Worm (Caenorhabditis elegans): ENCODE results near the gene grl-5.
A peak's percentile ranks its signal among the peaks of the same experiment; 100 is the strongest.

grl-5 gene

DNA sequence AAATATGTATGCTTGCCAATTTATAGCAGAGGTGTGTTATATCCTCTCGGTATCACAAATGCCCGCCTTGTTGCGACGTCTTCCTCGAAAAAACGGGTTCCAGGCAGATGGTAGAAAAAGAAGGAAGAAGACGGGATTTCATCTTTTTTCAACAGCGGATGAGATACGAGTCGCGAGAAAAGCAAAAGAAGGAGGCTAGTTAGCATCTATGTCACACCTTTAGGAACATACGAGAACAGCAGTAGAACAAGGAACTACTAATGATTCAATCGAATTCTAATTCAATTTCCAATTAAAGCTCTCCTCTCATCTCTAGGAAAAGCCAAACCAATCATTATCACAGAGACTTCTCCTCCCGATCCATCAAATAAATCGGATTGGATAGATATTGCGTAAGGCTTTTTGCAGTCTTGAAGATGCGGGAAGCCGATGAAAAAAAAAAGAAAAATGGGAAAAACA, at the start of gene grl-5:
Gene grl-5 (minus strand): TSS at position 51 of the 459 bp plus-strand sequence.
- TF ChIP-seq T22C8.4 (GFP tag; IDR thresholded peaks at IDR 0.05) (no peak), med-1 (GFP tag; optimal IDR thresholded peaks at IDR 0.05; ENCODE audit: insufficient read depth) (no peak), ztf-29 (GFP tag; IDR thresholded peaks at IDR 0.05) (no peak), ref-1 (GFP tag; conservative IDR thresholded peaks at IDR 0.05) (no peak), tab-1 (GFP tag; IDR thresholded peaks at IDR 0.05) (no peak), flt-1 (GFP tag; IDR thresholded peaks at IDR 0.05) (no peak), ztf-23 (GFP tag; IDR thresholded peaks at IDR 0.05) (no peak), cog-1 (tag; optimal IDR thresholded peaks at IDR 0.05) (no peak), klf-2 (GFP tag; conservative IDR thresholded peaks at IDR 0.05) (no peak)

DNA sequence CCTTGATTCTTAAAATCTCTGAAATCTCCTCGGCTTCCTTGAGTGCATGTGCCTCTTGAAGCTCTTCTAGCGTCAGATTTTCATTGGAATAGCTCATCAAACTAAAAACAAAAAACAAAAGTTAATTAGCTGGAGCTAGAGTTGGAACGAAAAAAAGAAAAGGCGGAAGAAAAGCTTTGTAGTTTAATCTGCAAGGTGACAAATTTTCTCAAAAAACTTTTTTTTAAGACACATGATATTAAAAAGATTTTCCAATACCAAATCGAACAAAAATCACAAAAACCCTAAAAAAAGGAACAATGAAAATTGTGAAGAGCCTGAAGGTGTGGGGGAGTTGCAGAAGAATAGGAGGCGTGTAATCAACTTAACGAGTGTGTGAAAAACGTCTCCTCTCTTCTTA, 40.2 kb upstream of the grl-5 start, which contains the start of gene gnrr-5:
Gene gnrr-5 (minus strand): TSS at position 101 of the 400 bp plus-strand sequence.
- no peak for TF ChIP-seq tab-1 (GFP tag; IDR thresholded peaks at IDR 0.05)
- no peak for TF ChIP-seq T22C8.4 (GFP tag; IDR thresholded peaks at IDR 0.05)
- TF ChIP-seq ztf-23 (GFP tag; IDR thresholded peaks at IDR 0.05): no peak
- no peak for TF ChIP-seq flt-1 (GFP tag; IDR thresholded peaks at IDR 0.05)

DNA sequence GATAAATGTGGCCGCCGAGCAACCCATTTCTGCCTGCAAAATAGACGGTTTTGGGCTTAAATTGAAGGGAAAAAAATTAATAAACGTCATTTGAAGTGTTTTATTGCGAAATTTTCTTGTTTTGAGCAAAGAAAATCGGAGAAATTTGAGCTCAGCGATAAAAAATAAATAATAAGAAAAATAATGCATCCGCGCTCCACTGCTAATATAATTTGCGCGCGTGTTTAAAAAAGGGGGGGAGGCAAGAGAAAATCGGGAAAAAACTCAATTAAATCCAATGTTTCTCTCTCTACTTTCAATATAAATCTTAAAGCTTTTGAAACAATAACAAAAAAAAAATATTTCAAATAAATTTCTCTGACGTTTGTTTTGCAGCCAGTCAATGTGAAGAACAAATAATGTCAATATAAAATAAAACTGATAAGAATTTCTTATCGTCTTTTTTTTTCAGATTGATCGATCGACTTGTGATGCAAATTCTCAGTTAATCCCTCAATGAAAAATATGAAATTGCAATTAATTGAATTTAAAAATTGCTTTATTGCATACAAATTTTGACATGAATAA, 36.1 kb upstream of the grl-5 start, which contains the start of gene rft-2:
Gene rft-2 (minus strand): TSS at position 41 of the 567 bp plus-strand sequence.
- TF ChIP-seq med-1 (GFP tag; optimal IDR thresholded peaks at IDR 0.05; ENCODE audit: insufficient read depth): no peak
- TF ChIP-seq flt-1 (GFP tag; IDR thresholded peaks at IDR 0.05): no peak
- no peak for TF ChIP-seq ref-1 (GFP tag; conservative IDR thresholded peaks at IDR 0.05)
- no peak for TF ChIP-seq ztf-23 (GFP tag; IDR thresholded peaks at IDR 0.05)
- no peak for TF ChIP-seq ztf-29 (GFP tag; IDR thresholded peaks at IDR 0.05)
- no peak for TF ChIP-seq klf-2 (GFP tag; conservative IDR thresholded peaks at IDR 0.05)
- TF ChIP-seq tab-1 (GFP tag; IDR thresholded peaks at IDR 0.05): no peak
- no peak for TF ChIP-seq cog-1 (tag; optimal IDR thresholded peaks at IDR 0.05)
- TF ChIP-seq T22C8.4 (GFP tag; IDR thresholded peaks at IDR 0.05): no peak

DNA sequence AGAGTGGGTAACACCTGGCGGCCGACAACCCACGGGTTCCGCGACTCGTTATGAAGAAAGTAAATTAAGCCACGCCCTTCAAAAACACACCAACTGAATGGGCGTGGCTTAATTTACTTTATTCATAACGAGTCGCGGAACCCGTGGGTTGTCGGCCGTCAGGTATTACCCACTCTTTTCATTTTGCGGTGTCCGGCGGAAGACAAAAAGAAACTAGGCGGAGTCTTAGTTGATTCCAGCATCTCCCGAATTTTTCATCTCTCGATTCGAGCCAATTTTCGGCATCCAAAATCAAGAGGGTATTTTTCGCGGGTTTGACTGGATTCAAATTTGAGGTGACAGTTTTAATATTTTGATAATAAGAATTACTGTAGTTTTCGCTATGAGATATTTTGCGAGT, 33.2 kb upstream of the grl-5 start:
- TF ChIP-seq flt-1 (GFP tag; IDR thresholded peaks at IDR 0.05) (no peak), tab-1 (GFP tag; IDR thresholded peaks at IDR 0.05) (no peak), klf-2 (GFP tag; conservative IDR thresholded peaks at IDR 0.05) (no peak), cog-1 (tag; optimal IDR thresholded peaks at IDR 0.05) (no peak), med-1 (GFP tag; optimal IDR thresholded peaks at IDR 0.05; ENCODE audit: insufficient read depth) (no peak), ztf-29 (GFP tag; IDR thresholded peaks at IDR 0.05) (no peak), ref-1 (GFP tag; conservative IDR thresholded peaks at IDR 0.05) (no peak), ztf-23 (GFP tag; IDR thresholded peaks at IDR 0.05) (no peak), T22C8.4 (GFP tag; IDR thresholded peaks at IDR 0.05) (no peak)

DNA sequence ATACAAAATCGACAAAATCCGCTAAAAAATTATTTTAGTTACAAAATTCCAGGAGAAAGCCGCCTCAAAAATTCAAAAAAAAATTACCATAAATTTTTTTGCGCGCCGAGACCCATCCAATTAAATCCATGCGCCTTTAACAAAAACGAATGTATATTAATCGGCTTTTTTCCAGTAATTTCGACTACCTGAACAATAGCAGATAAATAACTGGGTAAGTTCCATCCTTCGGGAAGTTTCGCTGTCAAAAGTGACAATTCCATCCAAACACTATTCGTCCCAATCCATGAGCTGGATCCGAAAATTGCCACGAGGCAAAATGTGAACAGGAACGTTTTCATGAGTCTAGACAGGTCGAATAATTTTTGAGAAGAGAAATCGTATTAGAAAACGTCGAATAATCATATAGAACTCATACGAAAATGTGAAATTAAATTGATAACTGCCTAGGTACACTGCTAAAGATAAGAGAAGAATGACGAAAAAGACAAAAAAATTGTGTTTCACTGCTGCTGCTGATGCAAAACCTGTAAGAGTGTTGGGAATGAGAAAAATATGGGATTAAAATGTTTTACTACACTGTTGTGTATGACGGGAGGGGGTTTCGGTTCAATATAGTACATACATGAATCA, 28.4 kb upstream of the grl-5 start, which contains the start of gene rft-1:
Gene rft-1 (minus strand): TSS at position 475 of the 633 bp plus-strand sequence.
- TF ChIP-seq flt-1 (GFP tag; IDR thresholded peaks at IDR 0.05) (no peak), klf-2 (GFP tag; conservative IDR thresholded peaks at IDR 0.05) (no peak), cog-1 (tag; optimal IDR thresholded peaks at IDR 0.05) (no peak), T22C8.4 (GFP tag; IDR thresholded peaks at IDR 0.05) (no peak), med-1 (GFP tag; optimal IDR thresholded peaks at IDR 0.05; ENCODE audit: insufficient read depth) (no peak), ztf-29 (GFP tag; IDR thresholded peaks at IDR 0.05) (no peak), ref-1 (GFP tag; conservative IDR thresholded peaks at IDR 0.05) (no peak), ztf-23 (GFP tag; IDR thresholded peaks at IDR 0.05) (no peak), tab-1 (GFP tag; IDR thresholded peaks at IDR 0.05) (no peak)

DNA sequence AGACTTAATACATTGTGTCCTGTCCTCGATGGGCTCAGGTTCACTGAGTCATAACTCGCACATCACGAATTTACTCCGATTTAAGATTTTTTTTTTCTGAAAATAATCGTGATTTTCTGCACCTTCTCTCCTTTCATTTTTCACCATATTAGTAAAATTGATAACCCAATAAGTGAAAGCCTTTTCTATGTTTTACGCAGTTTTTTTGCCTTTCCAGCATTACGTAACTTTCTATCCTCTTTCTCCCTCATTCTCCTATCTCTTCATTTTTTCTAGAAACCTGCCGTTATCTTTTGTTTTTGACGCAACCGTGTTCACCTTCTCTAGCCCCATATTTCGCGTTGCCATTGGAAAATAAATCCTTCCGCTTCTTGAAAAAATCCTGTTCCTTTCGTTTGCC, 22.8 kb upstream of the grl-5 start:
- TF ChIP-seq cog-1 (tag; optimal IDR thresholded peaks at IDR 0.05) (no peak), med-1 (GFP tag; optimal IDR thresholded peaks at IDR 0.05; ENCODE audit: insufficient read depth) (no peak), ztf-29 (GFP tag; IDR thresholded peaks at IDR 0.05) (no peak), ztf-23 (GFP tag; IDR thresholded peaks at IDR 0.05) (no peak), klf-2 (GFP tag; conservative IDR thresholded peaks at IDR 0.05) (no peak), tab-1 (GFP tag; IDR thresholded peaks at IDR 0.05) (no peak), ref-1 (GFP tag; conservative IDR thresholded peaks at IDR 0.05) (no peak), T22C8.4 (GFP tag; IDR thresholded peaks at IDR 0.05) (no peak), flt-1 (GFP tag; IDR thresholded peaks at IDR 0.05) (no peak)

DNA sequence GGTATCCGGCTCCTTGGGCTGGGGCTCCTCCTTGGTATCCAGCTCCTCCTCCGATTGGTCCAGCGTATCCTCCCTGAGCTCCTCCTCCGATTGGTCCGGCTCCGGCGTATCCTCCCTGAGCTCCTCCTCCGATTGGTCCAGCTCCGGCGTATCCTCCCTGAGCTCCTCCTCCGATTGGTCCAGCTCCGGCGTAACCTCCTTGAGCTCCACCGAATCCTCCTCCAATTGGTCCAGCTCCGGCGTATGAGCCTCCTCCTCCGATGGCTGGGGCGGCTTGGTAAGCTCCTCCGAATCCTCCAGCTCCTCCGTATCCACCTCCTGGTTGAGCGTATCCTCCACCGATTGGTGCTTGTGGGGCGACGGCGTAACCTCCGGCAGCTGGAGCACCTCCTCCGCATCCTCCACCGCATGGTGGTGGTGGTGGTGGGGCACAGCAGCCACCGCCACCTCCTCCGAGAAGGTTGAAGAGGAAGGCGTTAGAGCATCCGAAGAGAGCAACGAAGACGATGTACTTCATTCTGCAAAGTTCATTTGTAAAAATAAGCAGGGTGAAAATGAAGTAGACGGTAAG, 21.0 kb upstream of the grl-5 start, which contains the start of gene Y47D7A.13:
Gene Y47D7A.13 (minus strand): TSS at position 517 of the 571 bp plus-strand sequence.
- no peak for TF ChIP-seq tab-1 (GFP tag; IDR thresholded peaks at IDR 0.05)
- no peak for TF ChIP-seq flt-1 (GFP tag; IDR thresholded peaks at IDR 0.05)
- no peak for TF ChIP-seq med-1 (GFP tag; optimal IDR thresholded peaks at IDR 0.05; ENCODE audit: insufficient read depth)
- TF ChIP-seq cog-1 (tag; optimal IDR thresholded peaks at IDR 0.05): no peak
- no peak for TF ChIP-seq klf-2 (GFP tag; conservative IDR thresholded peaks at IDR 0.05)
- TF ChIP-seq ref-1 (GFP tag; conservative IDR thresholded peaks at IDR 0.05): no peak
- TF ChIP-seq T22C8.4 (GFP tag; IDR thresholded peaks at IDR 0.05): no peak
- TF ChIP-seq ztf-23 (GFP tag; IDR thresholded peaks at IDR 0.05): no peak
- no peak for TF ChIP-seq ztf-29 (GFP tag; IDR thresholded peaks at IDR 0.05)

DNA sequence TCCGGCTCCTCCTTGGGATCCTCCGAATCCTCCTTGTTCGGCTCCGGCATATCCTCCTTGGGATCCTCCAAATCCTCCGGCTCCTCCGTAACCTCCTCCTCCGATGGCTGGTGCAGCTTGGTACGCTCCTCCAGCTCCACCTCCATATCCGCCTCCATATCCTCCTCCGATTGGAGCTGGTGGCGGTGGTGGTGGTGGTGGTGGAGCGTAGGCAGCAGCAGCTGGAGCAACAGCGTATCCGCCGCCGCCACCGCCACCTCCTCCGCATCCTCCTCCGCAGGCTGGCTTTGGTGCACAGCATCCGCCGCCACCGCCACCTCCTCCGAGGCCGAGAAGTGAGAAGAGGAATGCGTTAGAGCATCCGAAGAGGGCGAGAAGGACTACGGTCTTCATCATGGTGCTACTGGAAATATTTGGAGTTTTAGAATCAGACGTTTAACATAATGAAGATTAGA, 18.3 kb upstream of the grl-5 start, which contains the start of gene Y47D7A.15:
Gene Y47D7A.15 (minus strand): TSS at position 405 of the 455 bp plus-strand sequence.
- TF ChIP-seq ztf-23 (GFP tag; IDR thresholded peaks at IDR 0.05) (no peak), cog-1 (tag; optimal IDR thresholded peaks at IDR 0.05) (no peak), tab-1 (GFP tag; IDR thresholded peaks at IDR 0.05) (no peak), ref-1 (GFP tag; conservative IDR thresholded peaks at IDR 0.05) (no peak), flt-1 (GFP tag; IDR thresholded peaks at IDR 0.05) (0 out of 2 replicates have a peak, but pooled peaks have one; percentile 39)

DNA sequence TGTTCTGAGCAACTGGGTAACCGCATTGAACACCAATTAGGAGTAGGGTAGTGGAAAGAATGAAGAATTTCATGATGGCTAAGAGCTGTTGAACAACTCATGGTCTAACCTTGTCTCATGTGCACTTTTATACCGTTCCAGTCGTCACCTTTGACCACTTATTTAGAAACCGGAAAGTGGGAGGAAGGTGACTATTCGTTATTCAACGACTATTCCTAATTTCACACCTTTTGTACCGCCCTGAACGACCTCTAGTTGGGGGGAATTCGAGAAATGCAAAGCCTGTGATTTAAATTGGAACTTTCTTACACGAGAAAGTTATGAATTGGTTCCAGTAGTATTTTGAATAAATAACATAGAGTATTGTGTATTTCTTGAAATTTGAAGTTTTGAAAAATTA, 15.1 kb upstream of the grl-5 start, which contains the start of gene Y47D7A.12:
Gene Y47D7A.12 (minus strand): TSS at position 101 of the 400 bp plus-strand sequence.
- no peak for TF ChIP-seq klf-2 (GFP tag; conservative IDR thresholded peaks at IDR 0.05)
- TF ChIP-seq tab-1 (GFP tag; IDR thresholded peaks at IDR 0.05): no peak
- TF ChIP-seq flt-1 (GFP tag; IDR thresholded peaks at IDR 0.05): no peak
- TF ChIP-seq ref-1 (GFP tag; conservative IDR thresholded peaks at IDR 0.05): no peak
- TF ChIP-seq med-1 (GFP tag; optimal IDR thresholded peaks at IDR 0.05; ENCODE audit: insufficient read depth): no peak
